Fruit fly (Drosophila melanogaster) whole organism, embryonic: ENCODE data around the gene AGO2.
A peak's percentile ranks its signal among the peaks of the same experiment; 100 is the strongest.

Experiments
- Adf1 ChIP-seq: fragments of 200-800 bp; sonication (Bioruptor generic); IDR thresholded peaks from 2 replicates; pipeline ENCODE4 v1.3.6; 2022; ENCODE audit warnings: missing biosample characterization, missing genetic modification characterization
- Asciz ChIP-seq: fragments of 200-800 bp; sonication (Bioruptor generic); optimal IDR thresholded peaks from 2 replicates; lab custom pipeline; 2017; ENCODE audit warnings: missing biosample characterization, mild to moderate bottlenecking, missing genetic modification characterization, missing genetic modification reagents
- CG10147 ChIP-seq: fragments of 200-800 bp; sonication (Bioruptor generic); optimal IDR thresholded peaks from 2 replicates; lab custom pipeline; 2019; ENCODE audit warnings: missing biosample characterization, mild to moderate bottlenecking, missing genetic modification characterization, moderate library complexity
- CG12219 ChIP-seq: fragments of 200-800 bp; sonication (Bioruptor generic); optimal IDR thresholded peaks from 3 replicates; lab custom pipeline; 2018; ENCODE audit warnings: missing biosample characterization, mild to moderate bottlenecking, missing genetic modification characterization
- CG15514 ChIP-seq: fragments of 200-800 bp; sonication (Bioruptor generic); optimal IDR thresholded peaks from 3 replicates; lab custom pipeline; 2017; ENCODE audit warnings: missing biosample characterization, missing genetic modification characterization, mild to moderate bottlenecking, moderate library complexity, missing genetic modification reagents
- CG1603 ChIP-seq: fragments of 200-800 bp; sonication (Bioruptor generic); optimal IDR thresholded peaks from 2 replicates; lab custom pipeline; 2019; ENCODE audit warnings: missing biosample characterization, mild to moderate bottlenecking, missing genetic modification characterization, moderate library complexity
- CG16779 ChIP-seq: fragments of 200-800 bp; sonication (Bioruptor generic); IDR thresholded peaks from 2 replicates; pipeline ENCODE4 v1.3.6; 2022; ENCODE audit warnings: missing biosample characterization, missing genetic modification characterization
- CG17186 ChIP-seq: fragments of 200-800 bp; sonication (Bioruptor generic); optimal IDR thresholded peaks from 3 replicates; lab custom pipeline; 2017; ENCODE audit warnings: missing biosample characterization, missing genetic modification reagents, missing genetic modification characterization
- CG33557 ChIP-seq: fragments of 200-800 bp; sonication (Bioruptor generic); optimal IDR thresholded peaks from 2 replicates; lab custom pipeline; 2019; ENCODE audit warnings: missing biosample characterization, mild to moderate bottlenecking, missing genetic modification characterization, moderate library complexity
- CG4328 ChIP-seq: fragments of 200-800 bp; sonication (Bioruptor generic); optimal IDR thresholded peaks from 3 replicates; lab custom pipeline; 2017; ENCODE audit warnings: missing biosample characterization, missing genetic modification reagents, missing genetic modification characterization
- CG7556 ChIP-seq: fragments of 200-800 bp; sonication (Bioruptor generic); optimal IDR thresholded peaks from 2 replicates; lab custom pipeline; 2017; ENCODE audit warnings: missing biosample characterization, mild to moderate bottlenecking, missing genetic modification characterization
- CG7839 ChIP-seq: fragments of 200-800 bp; sonication (Bioruptor generic); optimal IDR thresholded peaks from 3 replicates; lab custom pipeline; 2018; ENCODE audit warnings: missing biosample characterization, mild to moderate bottlenecking, missing genetic modification characterization, moderate library complexity
- CG9876 ChIP-seq: fragments of 200-800 bp; sonication (Bioruptor generic); optimal IDR thresholded peaks from 2 replicates; lab custom pipeline; 2016; ENCODE audit warnings: missing biosample characterization, missing genetic modification characterization
- CHES-1-like ChIP-seq: fragments of 200-800 bp; sonication (Bioruptor generic); optimal IDR thresholded peaks from 2 replicates; lab custom pipeline; 2016; ENCODE audit warnings: missing biosample characterization, missing genetic modification characterization
- Drgx ChIP-seq: fragments of 200-800 bp; sonication (Bioruptor generic); IDR thresholded peaks from 2 replicates; pipeline ENCODE4 v1.3.6; 2022; ENCODE audit warnings: missing biosample characterization, missing genetic modification characterization
- ERR ChIP-seq: fragments of 200-800 bp; sonication (Bioruptor generic); optimal IDR thresholded peaks from 2 replicates; lab custom pipeline; 2016; ENCODE audit warnings: missing biosample characterization, missing genetic modification characterization
- Elba2 ChIP-seq: fragments of 200-800 bp; sonication (Bioruptor generic); optimal IDR thresholded peaks from 3 replicates; lab custom pipeline; 2016; ENCODE audit warnings: missing biosample characterization, missing genetic modification characterization
- Fer1 ChIP-seq: fragments of 200-800 bp; sonication (Bioruptor generic); optimal IDR thresholded peaks from 2 replicates; lab custom pipeline; 2017; ENCODE audit warnings: missing biosample characterization, mild to moderate bottlenecking, missing genetic modification characterization
- Fer2 ChIP-seq: fragments of 200-800 bp; sonication (Bioruptor generic); optimal IDR thresholded peaks from 2 replicates; lab custom pipeline; 2018; ENCODE audit warnings: missing biosample characterization, mild to moderate bottlenecking, missing genetic modification characterization, moderate library complexity
- Fer3 ChIP-seq: fragments of 200-800 bp; sonication (Bioruptor generic); optimal IDR thresholded peaks from 2 replicates; lab custom pipeline; 2018; ENCODE audit warnings: missing biosample characterization, mild to moderate bottlenecking, missing genetic modification characterization, moderate library complexity
- Gug ChIP-seq: fragments of 200-800 bp; sonication (Bioruptor generic); IDR thresholded peaks from 4 replicates; pipeline ENCODE4 v1.3.6; 2022; ENCODE audit warnings: missing biosample characterization, missing genetic modification characterization
- Lim3 ChIP-seq: fragments of 200-800 bp; sonication (Bioruptor generic); IDR thresholded peaks from 2 replicates; pipeline ENCODE4 v1.3.6; 2022; ENCODE audit warnings: missing biosample characterization, missing genetic modification characterization
- Med ChIP-seq: fragments of 200-800 bp; sonication (Bioruptor generic); peaks from one replicate; lab custom pipeline; 2016; ENCODE audit warnings: missing biosample characterization, missing genetic modification characterization, mild to moderate bottlenecking, inconsistent platforms, moderate library complexity
- Pdp1 ChIP-seq, 2 experiments: fragments of 200-800 bp; sonication (Bioruptor generic); optimal IDR thresholded peaks; 3 replicates each; lab custom pipeline; 2016; ENCODE audit warnings: missing biosample characterization in 2 of 2, missing genetic modification characterization in 2 of 2, mild to moderate bottlenecking in 1 of 2, moderate library complexity in 1 of 2
- Ptx1 ChIP-seq: fragments of 200-800 bp; sonication (Bioruptor generic); IDR thresholded peaks from 2 replicates; pipeline ENCODE4 v1.3.6; 2022; ENCODE audit warnings: missing biosample characterization, missing genetic modification characterization
- Scr ChIP-seq: fragments of 200-800 bp; sonication (Bioruptor generic); IDR thresholded peaks from 2 replicates; pipeline ENCODE4 v1.3.6; 2022; ENCODE audit warnings: missing biosample characterization, missing genetic modification characterization; ENCODE audit not compliant: partially characterized antibody
- Stat92E ChIP-seq, 3 experiments: fragments of >200 bp in 2 of 3; fragments of 200-800 bp in 1 of 3; sonication (Bioruptor generic) in 1 of 3; optimal IDR thresholded peaks; 2 replicates each; lab custom pipeline; 2017 to 2019; ENCODE audit warnings: missing biosample characterization in 3 of 3, missing genetic modification characterization in 3 of 3, mild to moderate bottlenecking in 1 of 3, moderate library complexity in 1 of 3
- Tbp ChIP-seq: fragments of >200 bp; optimal IDR thresholded peaks from 2 replicates; lab custom pipeline; 2018; ENCODE audit warnings: missing biosample characterization, missing genetic modification characterization
- Xbp1 ChIP-seq: fragments of 200-800 bp; sonication (Bioruptor generic); optimal IDR thresholded peaks from 3 replicates; lab custom pipeline; 2016; ENCODE audit warnings: missing biosample characterization, mild to moderate bottlenecking, missing genetic modification characterization
- Xrp1 ChIP-seq: fragments of 200-800 bp; sonication (Bioruptor generic); IDR thresholded peaks from 2 replicates; pipeline ENCODE4 v1.3.6; 2022; ENCODE audit warnings: missing biosample characterization, missing genetic modification characterization
- crc ChIP-seq: fragments of 200-800 bp; sonication (Bioruptor generic); optimal IDR thresholded peaks from 2 replicates; lab custom pipeline; 2016; ENCODE audit warnings: missing biosample characterization, missing genetic modification characterization
- crol ChIP-seq: fragments of 200-800 bp; sonication (Bioruptor generic); IDR thresholded peaks from 2 replicates; pipeline ENCODE4 v1.3.6; 2022; ENCODE audit warnings: missing biosample characterization, missing genetic modification characterization
- dan ChIP-seq: fragments of 200-800 bp; sonication (Bioruptor generic); IDR thresholded peaks from 2 replicates; pipeline ENCODE4 v1.3.6; 2022; ENCODE audit warnings: missing biosample characterization, missing genetic modification characterization
- eve ChIP-seq, 2 experiments: fragments of >200 bp; optimal IDR thresholded peaks; 2 replicates each; lab custom pipeline; 2017; ENCODE audit warnings: missing biosample characterization in 2 of 2, missing genetic modification characterization in 2 of 2
- exex ChIP-seq: fragments of 200-800 bp; sonication (Bioruptor generic); optimal IDR thresholded peaks from 4 replicates; lab custom pipeline; 2018; ENCODE audit warnings: missing biosample characterization, mild to moderate bottlenecking, missing genetic modification characterization, moderate library complexity
- fd64A ChIP-seq: fragments of 200-800 bp; sonication (Bioruptor generic); optimal IDR thresholded peaks from 3 replicates; lab custom pipeline; 2018; ENCODE audit warnings: missing biosample characterization, mild to moderate bottlenecking, missing genetic modification characterization
- gfzf ChIP-seq: fragments of 200-800 bp; sonication (Bioruptor generic); optimal IDR thresholded peaks from 2 replicates; lab custom pipeline; 2016; ENCODE audit warnings: missing biosample characterization, mild to moderate bottlenecking, missing genetic modification characterization, moderate library complexity
- gsb ChIP-seq: fragments of 200-800 bp; sonication (Bioruptor generic); IDR thresholded peaks from 2 replicates; pipeline ENCODE4 v1.3.6; 2022; ENCODE audit warnings: missing biosample characterization, missing genetic modification characterization
- hbn ChIP-seq: fragments of 200-800 bp; sonication (Bioruptor generic); IDR thresholded peaks from 2 replicates; pipeline ENCODE4 v1.3.6; 2022; ENCODE audit warnings: missing biosample characterization, missing genetic modification characterization; ENCODE audit not compliant: partially characterized antibody
- lbe ChIP-seq: fragments of 200-800 bp; sonication (Bioruptor generic); optimal IDR thresholded peaks from 2 replicates; lab custom pipeline; 2016; ENCODE audit warnings: missing biosample characterization, mild to moderate bottlenecking, missing genetic modification characterization
- mirr ChIP-seq: fragments of 200-800 bp; sonication (Bioruptor generic); optimal IDR thresholded peaks from 3 replicates; lab custom pipeline; 2018; ENCODE audit warnings: missing biosample characterization, mild to moderate bottlenecking, missing genetic modification characterization
- pb ChIP-seq: fragments of 200-800 bp; sonication (Bioruptor generic); optimal IDR thresholded peaks from 3 replicates; lab custom pipeline; 2016; ENCODE audit warnings: missing biosample characterization, missing genetic modification characterization
- pho ChIP-seq: fragments of 200-800 bp; sonication (Bioruptor generic); optimal IDR thresholded peaks from 2 replicates; lab custom pipeline; 2016; ENCODE audit warnings: missing biosample characterization, missing genetic modification characterization
- pita ChIP-seq: fragments of 200-800 bp; sonication (Bioruptor generic); optimal IDR thresholded peaks from 2 replicates; lab custom pipeline; 2017; ENCODE audit warnings: missing biosample characterization, mild to moderate bottlenecking, missing genetic modification characterization
- ro ChIP-seq: fragments of 200-800 bp; sonication (Bioruptor generic); IDR thresholded peaks from 2 replicates; pipeline ENCODE4 v1.3.6; 2022; ENCODE audit warnings: missing biosample characterization, missing genetic modification characterization
- salm ChIP-seq: fragments of 200-800 bp; sonication (Bioruptor generic); optimal IDR thresholded peaks from 2 replicates; lab custom pipeline; 2018; ENCODE audit warnings: missing biosample characterization, mild to moderate bottlenecking, missing genetic modification characterization
- sisA ChIP-seq: fragments of 200-800 bp; sonication (Bioruptor generic); IDR thresholded peaks from 2 replicates; pipeline ENCODE4 v1.3.6; 2022; ENCODE audit warnings: missing biosample characterization, missing genetic modification characterization
- sqz ChIP-seq: fragments of 200-800 bp; sonication (Bioruptor generic); optimal IDR thresholded peaks from 3 replicates; lab custom pipeline; 2018; ENCODE audit warnings: missing biosample characterization, mild to moderate bottlenecking, missing genetic modification characterization
- sr ChIP-seq: fragments of 200-800 bp; sonication (Bioruptor generic); IDR thresholded peaks from 3 replicates; pipeline ENCODE4 v1.3.6; 2022; ENCODE audit warnings: missing biosample characterization, missing genetic modification characterization
- tll ChIP-seq, 2 experiments: fragments of 200-800 bp in 1 of 2; fragments of >200 bp in 1 of 2; sonication (Bioruptor generic) in 1 of 2; optimal IDR thresholded peaks; 2 replicates each; lab custom pipeline; 2017 to 2019; ENCODE audit warnings: missing biosample characterization in 2 of 2, missing genetic modification characterization in 2 of 2, mild to moderate bottlenecking in 1 of 2, moderate library complexity in 1 of 2

The AGO2 gene

DNA sequence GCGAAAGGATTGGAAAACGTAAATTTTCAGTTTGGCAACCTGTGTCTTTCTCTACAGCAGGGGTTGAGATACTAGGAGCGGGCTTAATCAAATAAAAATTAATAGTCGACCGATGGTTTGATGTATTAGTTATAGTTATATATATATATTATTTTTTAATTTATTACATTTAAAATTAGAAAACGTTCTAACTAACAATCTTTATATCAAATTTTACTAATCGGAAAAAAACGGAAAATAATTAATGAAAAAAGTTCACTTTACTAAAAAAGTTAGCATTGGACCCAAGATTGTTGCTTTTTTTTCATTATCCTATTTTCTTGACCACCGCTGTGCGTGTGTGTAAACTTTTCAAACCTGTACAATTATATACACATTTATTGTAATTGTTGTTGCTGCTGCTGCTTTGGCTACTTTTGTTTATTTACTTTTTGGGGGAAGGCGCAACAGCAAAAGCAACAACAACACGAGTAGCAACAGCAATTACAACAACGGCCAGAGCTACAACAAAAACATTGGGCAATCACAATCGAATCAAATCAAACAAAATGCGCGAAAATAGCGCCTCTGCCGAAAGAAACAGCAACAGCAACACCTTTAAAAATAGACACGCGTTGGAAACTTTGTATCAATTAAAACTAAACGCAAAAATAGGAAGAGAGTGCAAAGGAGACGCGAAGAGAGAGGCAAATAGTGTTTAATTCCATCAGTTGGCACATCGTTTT, 38.8 kb downstream of the AGO2 start (continued):
- TF ChIP-seq pho (no peak), CG33557 (GFP tag; lab: Kevin White, UChicago) (no peak), Fer2 (tag; lab: Kevin White, UChicago) (peak; percentile 9), hbn (GFP tag; lab: Robert Waterston, UW) (no peak), Lim3 (GFP tag; lab: Robert Waterston, UW) (no peak), CG1603 (tag; lab: Kevin White, UChicago) (no peak), eve (GFP tag; optimal IDR thresholded peaks at IDR 0.05; lab: Kevin White, UChicago) (no peak), Drgx (GFP tag; lab: Robert Waterston, UW) (peak; percentile 56), sisA (GFP tag; lab: Robert Waterston, UW) (no peak), Gug (GFP tag; lab: Robert Waterston, UW) (no peak), CG15514 (GFP tag; lab: Kevin White, UChicago) (peak; percentile 32), Pdp1 (GFP tag; optimal IDR thresholded peaks at IDR 0.05; lab: Kevin White, UChicago) (no peak), CG16779 (no peak), tll (GFP tag; optimal IDR thresholded peaks at IDR 0.05; lab: Kevin White, UChicago) (no peak), CG12219 (GFP tag; lab: Kevin White, UChicago) (no peak), gfzf (GFP tag; lab: Kevin White, UChicago) (no peak), exex (tag; lab: Kevin White, UChicago) (peak; percentile 7), CG9876 (GFP tag; lab: Kevin White, UChicago) (no peak), Xbp1 (GFP tag; lab: Kevin White, UChicago) (no peak), Scr (GFP tag; lab: Robert Waterston, UW) (no peak), crc (GFP tag; lab: Kevin White, UChicago) (no peak), Ptx1 (peak; percentile 48; the same call in 1 of the 2 replicates), Asciz (GFP tag; lab: Kevin White, UChicago) (peak; percentile 56), fd64A (GFP tag; lab: Kevin White, UChicago) (peak; percentile 3), Tbp (GFP tag; lab: Kevin White, UChicago) (no peak), dan (no peak), Xrp1 (GFP tag; lab: Robert Waterston, UW) (peak; percentile 51; the same call in 1 of the 2 replicates), pb (GFP tag; lab: Kevin White, UChicago) (no peak), pita (GFP tag; lab: Kevin White, UChicago) (no peak), CHES-1-like (GFP tag; lab: Kevin White, UChicago) (no peak), CG10147 (GFP tag; lab: Kevin White, UChicago) (peak; percentile 52), ERR (GFP tag; lab: Kevin White, UChicago) (no peak), CG4328 (GFP tag; lab: Kevin White, UChicago) (no peak), Med (peak; percentile 84), sqz (GFP tag; lab: Kevin White, UChicago) (no peak), CG7839 (tag; lab: Kevin White, UChicago) (peak; percentile 77), mirr (GFP tag; lab: Kevin White, UChicago) (no peak), salm (tag; lab: Kevin White, UChicago) (peak; percentile 42), Fer3 (tag; lab: Kevin White, UChicago) (peak; percentile 64), lbe (GFP tag; lab: Kevin White, UChicago) (no peak), Adf1 (GFP tag; lab: Robert Waterston, UW) (no peak), gsb (GFP tag; lab: Robert Waterston, UW) (no peak), Elba2 (GFP tag; lab: Kevin White, UChicago) (no peak), ro (GFP tag; lab: Robert Waterston, UW) (no peak), CG7556 (GFP tag; lab: Kevin White, UChicago) (peak; percentile 62), CG17186 (GFP tag; lab: Kevin White, UChicago) (no peak), Fer1 (GFP tag; lab: Kevin White, UChicago) (peak; percentile 62), crol (no peak), sr (GFP tag; lab: Robert Waterston, UW) (no peak), Stat92E (GFP tag; optimal IDR thresholded peaks at IDR 0.05; lab: Kevin White, UChicago) (no peak)
